Fruit fly (Drosophila melanogaster): Measurements from ENCODE around the gene CG43844.

Gene CG43844

dm6 chr3R:21849988-21850460, 39.3 kb upstream of the CG43844 start (continued):
- TF ChIP-seq CG18011 (GFP tag; optimal IDR thresholded peaks at IDR 0.05): no peak
- TF ChIP-seq Taf1 (GFP tag; IDR thresholded peaks at IDR 0.05): no peak
- TF ChIP-seq CG3838 (GFP tag; optimal IDR thresholded peaks at IDR 0.05): no peak
- TF ChIP-seq CG1792 (GFP tag; optimal IDR thresholded peaks at IDR 0.05): peak; percentile 13
- no peak for TF ChIP-seq klu (GFP tag; IDR thresholded peaks at IDR 0.05)
- TF ChIP-seq gt (GFP tag; IDR thresholded peaks at IDR 0.05): no peak
- TF ChIP-seq CG15514 (GFP tag; optimal IDR thresholded peaks at IDR 0.05): no peak
- no peak for TF ChIP-seq CG12104 (GFP tag; optimal IDR thresholded peaks at IDR 0.05)
- TF ChIP-seq sr (GFP tag; IDR thresholded peaks at IDR 0.05): no peak
- TF ChIP-seq CG4360 (GFP tag; IDR thresholded peaks at IDR 0.05): no peak
- no peak for TF ChIP-seq Doc2 (GFP tag; IDR thresholded peaks at IDR 0.05)
- TF ChIP-seq zen2 (GFP tag; IDR thresholded peaks at IDR 0.05; ENCODE audit: partially characterized antibody): no peak
- no peak for TF ChIP-seq repo (GFP tag; optimal IDR thresholded peaks at IDR 0.05)
- peak; percentile 44 for TF ChIP-seq Side (GFP tag; optimal IDR thresholded peaks at IDR 0.05)

dm6 chr3R:21851592-21852578, 37.5 kb upstream of the CG43844 start:
- TF ChIP-seq sens (GFP tag) (peak; percentile 33), Blimp-1 (GFP tag; optimal IDR thresholded peaks at IDR 0.05) (peak; percentile 3), Dad (GFP tag; optimal IDR thresholded peaks at IDR 0.05) (no peak), gce (GFP tag; IDR thresholded peaks at IDR 0.05) (0 out of 3 replicates have a peak, but pooled peaks have one; percentile 19), CG4360 (GFP tag; IDR thresholded peaks at IDR 0.05) (peak; percentile 90), seq (GFP tag; IDR thresholded peaks at IDR 0.05) (no peak), aop (GFP tag; IDR thresholded peaks at IDR 0.05) (no peak), Ptx1 (GFP tag; IDR thresholded peaks at IDR 0.05) (no peak), eve (GFP tag; optimal IDR thresholded peaks at IDR 0.05) (peak in 1 of 2 experiments; percentile 19), Ets65A (GFP tag) (peak; percentile 71), chm (GFP tag; IDR thresholded peaks at IDR 0.05) (peak; percentile 30; the same call in 1 of the 2 replicates), CG8290 (GFP tag; optimal IDR thresholded peaks at IDR 0.05) (no peak), CG8290 (tag; optimal IDR thresholded peaks at IDR 0.05) (peak in 1 of 2 experiments; percentile 21), sisA (GFP tag; IDR thresholded peaks at IDR 0.05) (no peak), Fer1 (GFP tag; optimal IDR thresholded peaks at IDR 0.05) (no peak), ci (GFP tag; IDR thresholded peaks at IDR 0.05) (peak; percentile 14; the same call in 1 of the 3 replicates), Asciz (GFP tag; optimal IDR thresholded peaks at IDR 0.05) (no peak), vvl (GFP tag; IDR thresholded peaks at IDR 0.05) (no peak), emc (GFP tag; optimal IDR thresholded peaks at IDR 0.05) (no peak), CG32767 (GFP tag; IDR thresholded peaks at IDR 0.05) (no peak), ap (GFP tag; IDR thresholded peaks at IDR 0.05) (0 out of 2 replicates have a peak, but pooled peaks have one; percentile 6), CG32772 (GFP tag; IDR thresholded peaks at IDR 0.05) (no peak)

dm6 chr3R:21852579-21853233, 36.6 kb upstream of the CG43844 start:
- TF ChIP-seq bbx (GFP tag; IDR thresholded peaks at IDR 0.05; ENCODE audit: partially characterized antibody) (no peak), salm (tag; optimal IDR thresholded peaks at IDR 0.05) (no peak), emc (GFP tag; optimal IDR thresholded peaks at IDR 0.05) (no peak), Abd-B (GFP tag; optimal IDR thresholded peaks at IDR 0.05) (no peak), pan (optimal IDR thresholded peaks at IDR 0.05) (no peak), pan (GFP tag; optimal IDR thresholded peaks at IDR 0.05 in 1 of 2, IDR thresholded peaks at IDR 0.05 in 1 of 2) (no peak), B-H1 (GFP tag; IDR thresholded peaks at IDR 0.05) (no peak), CG30431 (GFP tag; optimal IDR thresholded peaks at IDR 0.05) (no peak), CG3163 (GFP tag; optimal IDR thresholded peaks at IDR 0.05) (peak; percentile 6), Xbp1 (GFP tag; optimal IDR thresholded peaks at IDR 0.05) (no peak), CG17385 (GFP tag; optimal IDR thresholded peaks at IDR 0.05) (peak; percentile 26), gsb-n (tag; optimal IDR thresholded peaks at IDR 0.05) (no peak), amos (GFP tag; IDR thresholded peaks at IDR 0.05; ENCODE audit: partially characterized antibody) (no peak), nerfin-2 (GFP tag; IDR thresholded peaks at IDR 0.05; ENCODE audit: partially characterized antibody) (no peak), dan (GFP tag; IDR thresholded peaks at IDR 0.05) (no peak)

Measured in whole organism, embryonic.